Worm (Caenorhabditis elegans) whole organism, L1 larva: ENCODE results near the gene folr-1.

Experiments used
- C16A3.4 ChIP-seq: fragments of 150-350 bp; optimal IDR thresholded peaks from 2 replicates; lab custom pipeline; 2014; ENCODE audit warnings: missing biosample characterization, missing genetic modification characterization
- F16B12.6 ChIP-seq: fragments of 150-350 bp; optimal IDR thresholded peaks from 2 replicates; lab custom pipeline; 2014; ENCODE audit warnings: missing biosample characterization, missing genetic modification characterization
- Y116A8C.19 ChIP-seq: sonication (generic microtip); optimal IDR thresholded peaks from 2 replicates; lab custom pipeline; 2016; ENCODE audit warnings: missing compliant biosample characterization, missing genetic modification characterization, borderline replicate concordance
- aha-1 ChIP-seq: fragments of 150-350 bp; optimal IDR thresholded peaks from 2 replicates; lab custom pipeline; 2014; ENCODE audit warnings: missing biosample characterization, missing genetic modification characterization
- aly-2 ChIP-seq: fragments of 150-350 bp; optimal IDR thresholded peaks from 2 replicates; lab custom pipeline; 2014; ENCODE audit warnings: missing biosample characterization, missing genetic modification characterization
- blmp-1 ChIP-seq: fragments of 150-350 bp; optimal IDR thresholded peaks from 2 replicates; lab custom pipeline; 2014; ENCODE audit warnings: missing biosample characterization, missing genetic modification characterization
- ceh-63 ChIP-seq: fragments of 200-800 bp; sonication (Bioruptor generic); optimal IDR thresholded peaks from 2 replicates; lab custom pipeline; 2018; ENCODE audit warnings: mild to moderate bottlenecking, missing genetic modification characterization, missing compliant biosample characterization
- ceh-8 ChIP-seq: fragments of 200-800 bp; sonication (Bioruptor generic); optimal IDR thresholded peaks from 2 replicates; lab custom pipeline; 2018; ENCODE audit warnings: mild to moderate bottlenecking, missing genetic modification characterization, moderate library complexity, missing compliant biosample characterization
- ceh-90 ChIP-seq: sonication (generic microtip); optimal IDR thresholded peaks from 2 replicates; lab custom pipeline; 2016; ENCODE audit warnings: missing genetic modification characterization, missing compliant biosample characterization
- ces-1 ChIP-seq: fragments of 150-350 bp; optimal IDR thresholded peaks from 2 replicates; lab custom pipeline; 2014; ENCODE audit warnings: missing biosample characterization, missing genetic modification reagents, missing genetic modification characterization
- efl-1 ChIP-seq, 4 experiments: fragments of 150-350 bp; optimal IDR thresholded peaks in 3 of 4; peaks in 1 of 4; 1 replicate in 1 of 4; 2 replicates in 3 of 4; lab custom pipeline; 2014; ENCODE audit warnings: missing biosample characterization in 2 of 4, missing genetic modification characterization in 2 of 4, missing genetic modification reagents in 2 of 4
- egl-13 ChIP-seq: sonication (generic microtip); optimal IDR thresholded peaks from 2 replicates; lab custom pipeline; 2016; ENCODE audit warnings: missing genotype, missing genetic modification reagents, missing genetic modification characterization, missing compliant biosample characterization
- elt-2 ChIP-seq: sonication (generic microtip); optimal IDR thresholded peaks from 2 replicates; lab custom pipeline; 2016; ENCODE audit warnings: missing genetic modification characterization, mild to moderate bottlenecking, inconsistent platforms, missing compliant biosample characterization, missing genetic modification reagents
- fkh-10 ChIP-seq: sonication (generic microtip); optimal IDR thresholded peaks from 2 replicates; lab custom pipeline; 2017; ENCODE audit warnings: missing biosample characterization, missing genetic modification reagents, missing genetic modification characterization
- hlh-4 ChIP-seq: sonication (generic microtip); optimal IDR thresholded peaks from 2 replicates; lab custom pipeline; 2016; ENCODE audit warnings: mild to moderate bottlenecking, missing genetic modification characterization, missing compliant biosample characterization
- hpl-2 ChIP-seq: fragments of 150-350 bp; optimal IDR thresholded peaks from 2 replicates; lab custom pipeline; 2014; ENCODE audit warnings: missing biosample characterization, missing genetic modification reagents, missing genetic modification characterization
- irx-1 ChIP-seq: sonication (generic microtip); optimal IDR thresholded peaks from 2 replicates; lab custom pipeline; 2016; ENCODE audit warnings: missing genetic modification characterization, missing compliant biosample characterization
- isw-1 ChIP-seq: fragments of 200-800 bp; sonication (Bioruptor generic); IDR thresholded peaks from 2 replicates; pipeline ENCODE4 v1.3.6; 2022; ENCODE audit warnings: missing genetic modification characterization, missing compliant biosample characterization
- lin-13 ChIP-seq: fragments of 150-350 bp; optimal IDR thresholded peaks from 2 replicates; lab custom pipeline; 2014; ENCODE audit warnings: missing biosample characterization, missing genetic modification reagents, missing genetic modification characterization
- lin-15B ChIP-seq: fragments of 150-350 bp; sonication (generic microtip); optimal IDR thresholded peaks from 3 replicates; lab custom pipeline; 2014; ENCODE audit warnings: missing biosample characterization, missing genetic modification characterization
- lin-35 ChIP-seq, 2 experiments: fragments of 150-350 bp; optimal IDR thresholded peaks; 2 replicates each; lab custom pipeline; 2014; ENCODE audit warnings: missing biosample characterization in 2 of 2, missing genetic modification characterization in 2 of 2, missing genetic modification reagents in 2 of 2
- lin-39 ChIP-seq: fragments of 150-350 bp; optimal IDR thresholded peaks from 2 replicates; lab custom pipeline; 2014; ENCODE audit warnings: missing biosample characterization, missing genetic modification reagents, missing genetic modification characterization
- lir-3 ChIP-seq: sonication (generic microtip); optimal IDR thresholded peaks from 2 replicates; lab custom pipeline; 2016; ENCODE audit warnings: mild to moderate bottlenecking, missing genetic modification characterization, moderate library complexity, missing compliant biosample characterization; ENCODE audit not compliant: poor library complexity
- mab-9 ChIP-seq: fragments of 200-800 bp; sonication (Bioruptor generic); IDR thresholded peaks from 2 replicates; pipeline ENCODE4 v1.3.6; 2022; ENCODE audit warnings: missing genetic modification reagents, missing genetic modification characterization, missing compliant biosample characterization
- mdl-1 ChIP-seq, 2 experiments: fragments of 150-350 bp; optimal IDR thresholded peaks; 2 replicates each; lab custom pipeline; 2014 to 2017; ENCODE audit warnings: missing biosample characterization in 2 of 2, missing genetic modification characterization in 2 of 2, inconsistent platforms in 1 of 2
- mep-1 ChIP-seq: fragments of 150-350 bp; optimal IDR thresholded peaks from 2 replicates; lab custom pipeline; 2014; ENCODE audit warnings: missing biosample characterization, missing genetic modification characterization
- nhr-11 ChIP-seq: fragments of 150-350 bp; optimal IDR thresholded peaks from 2 replicates; lab custom pipeline; 2014; ENCODE audit warnings: missing biosample characterization, missing genetic modification characterization
- nhr-12 ChIP-seq: sonication (generic microtip); optimal IDR thresholded peaks from 2 replicates; lab custom pipeline; 2017; ENCODE audit warnings: missing biosample characterization, missing genetic modification characterization
- nhr-19 ChIP-seq: fragments of 200-800 bp; sonication (Bioruptor generic); conservative IDR thresholded peaks from 2 replicates; pipeline ENCODE4 v1.3.6; 2022; ENCODE audit warnings: missing genetic modification characterization, missing compliant biosample characterization
- nhr-237 ChIP-seq: fragments of 150-350 bp; optimal IDR thresholded peaks from 2 replicates; lab custom pipeline; 2014; ENCODE audit warnings: missing biosample characterization, missing genetic modification characterization
- nhr-28 ChIP-seq: fragments of 150-350 bp; optimal IDR thresholded peaks from 2 replicates; lab custom pipeline; 2014; ENCODE audit warnings: missing biosample characterization, missing genetic modification characterization
- nhr-47 ChIP-seq: sonication (generic microtip); optimal IDR thresholded peaks from 2 replicates; lab custom pipeline; 2016; ENCODE audit warnings: mild to moderate bottlenecking, missing genetic modification characterization, moderate library complexity, missing compliant biosample characterization
- nhr-71 ChIP-seq: sonication (generic microtip); optimal IDR thresholded peaks from 2 replicates; lab custom pipeline; 2016; ENCODE audit warnings: mild to moderate bottlenecking, missing genetic modification characterization, moderate library complexity, missing compliant biosample characterization
- nhr-76 ChIP-seq: sonication (generic microtip); optimal IDR thresholded peaks from 2 replicates; lab custom pipeline; 2017; ENCODE audit warnings: missing biosample characterization, missing genetic modification characterization
- nhr-90 ChIP-seq: sonication (generic microtip); optimal IDR thresholded peaks from 2 replicates; lab custom pipeline; 2016; ENCODE audit warnings: mild to moderate bottlenecking, missing genetic modification characterization, missing compliant biosample characterization; ENCODE audit not compliant: poor library complexity
- pag-3 ChIP-seq: sonication (generic microtip); optimal IDR thresholded peaks from 2 replicates; lab custom pipeline; 2017; ENCODE audit warnings: missing genetic modification characterization, mild to moderate bottlenecking, missing compliant biosample characterization, antibody characterized with exemption, borderline replicate concordance; ENCODE audit not compliant: insufficient read depth
- pqm-1 ChIP-seq: sonication (generic microtip); optimal IDR thresholded peaks from 3 replicates; lab custom pipeline; 2017; ENCODE audit warnings: missing biosample characterization, missing genetic modification characterization
- rnt-1 ChIP-seq: sonication (generic microtip); optimal IDR thresholded peaks from 2 replicates; lab custom pipeline; 2016; ENCODE audit warnings: mild to moderate bottlenecking, missing genetic modification characterization, moderate library complexity, missing compliant biosample characterization
- skn-1 ChIP-seq: fragments of 150-350 bp; optimal IDR thresholded peaks from 2 replicates; lab custom pipeline; 2014; ENCODE audit warnings: missing biosample characterization, missing genetic modification characterization
- snpc-4 ChIP-seq: fragments of 150-350 bp; optimal IDR thresholded peaks from 2 replicates; lab custom pipeline; 2014; ENCODE audit warnings: missing biosample characterization, missing genetic modification characterization
- sptf-1 ChIP-seq: fragments of 150-350 bp; optimal IDR thresholded peaks from 2 replicates; lab custom pipeline; 2014; ENCODE audit warnings: missing biosample characterization, missing genetic modification characterization
- sup-37 ChIP-seq: fragments of 200-800 bp; sonication (Bioruptor generic); optimal IDR thresholded peaks from 2 replicates; lab custom pipeline; 2018; ENCODE audit warnings: mild to moderate bottlenecking, missing genetic modification characterization, missing compliant biosample characterization
- swsn-7 ChIP-seq: sonication (generic microtip); optimal IDR thresholded peaks from 2 replicates; lab custom pipeline; 2016; ENCODE audit warnings: missing genetic modification characterization, missing compliant biosample characterization
- unc-30 ChIP-seq: sonication (generic microtip); optimal IDR thresholded peaks from 2 replicates; lab custom pipeline; 2017; ENCODE audit warnings: missing biosample characterization, missing genetic modification characterization
- unc-62 ChIP-seq: fragments of 150-350 bp; optimal IDR thresholded peaks from 2 replicates; lab custom pipeline; 2014; ENCODE audit warnings: missing biosample characterization, missing genetic modification reagents, missing genetic modification characterization
- unc-86 ChIP-seq: sonication (generic microtip); optimal IDR thresholded peaks from 2 replicates; lab custom pipeline; 2016; ENCODE audit warnings: missing genetic modification characterization, missing compliant biosample characterization
- unc-98 ChIP-seq: fragments of 200-800 bp; sonication (Bioruptor generic); IDR thresholded peaks from 2 replicates; pipeline ENCODE4 v1.3.6; 2022; ENCODE audit warnings: missing genetic modification characterization, missing compliant biosample characterization
- zag-1 ChIP-seq: fragments of 150-350 bp; optimal IDR thresholded peaks from 2 replicates; lab custom pipeline; 2014; ENCODE audit warnings: missing biosample characterization, missing genetic modification characterization
- ztf-11 ChIP-seq, 2 experiments: sonication (generic microtip); optimal IDR thresholded peaks; 2 replicates each; lab custom pipeline; 2016 to 2017; ENCODE audit warnings: missing genetic modification characterization in 2 of 2, missing biosample characterization in 1 of 2, missing compliant biosample characterization in 1 of 2
- ztf-4 ChIP-seq: fragments of 150-350 bp; optimal IDR thresholded peaks from 2 replicates; lab custom pipeline; 2014; ENCODE audit warnings: missing biosample characterization, missing genetic modification characterization

Gene folr-1

ce11 chrX:9957449-9957848, 38.4 kb downstream of the folr-1 start (continued):
- TF ChIP-seq mdl-1 (tag; optimal IDR thresholded peaks at IDR 0.05; lab: Kevin White, UChicago) = no peak
- no peak for TF ChIP-seq ceh-8 (GFP tag; lab: Kevin White, UChicago)
- TF ChIP-seq nhr-19 (GFP tag; lab: Robert Waterston, UW) = peak; percentile 72
- no peak for TF ChIP-seq lin-35 (GFP tag; optimal IDR thresholded peaks at IDR 0.05; lab: Kevin White, UChicago)
- TF ChIP-seq Y116A8C.19 = no peak

ce11 chrX:9958561-9958960, 39.5 kb downstream of the folr-1 start, which contains the start of gene ZC506.1:
Gene ZC506.1 (plus strand): TSS chrX:9958960.
- TF ChIP-seq ceh-90 (peak; percentile 48), nhr-12 (tag; lab: Kevin White, UChicago) (no peak), lin-35 (GFP tag; optimal IDR thresholded peaks at IDR 0.05; lab: Kevin White, UChicago) (peak; percentile 86 to 89), ceh-63 (GFP tag; lab: Kevin White, UChicago) (no peak), nhr-237 (tag; lab: Kevin White, UChicago) (peak; percentile 82), unc-86 (tag; lab: Kevin White, UChicago) (peak; percentile 94), pqm-1 (tag; lab: Kevin White, UChicago) (peak; percentile 6), unc-98 (GFP tag; lab: Robert Waterston, UW) (no peak), C16A3.4 (peak; percentile 98), nhr-11 (tag; lab: Kevin White, UChicago) (peak; percentile 37), isw-1 (GFP tag; lab: Robert Waterston, UW) (peak; percentile 85), hlh-4 (no peak), lir-3 (peak; percentile 77), nhr-76 (no peak), ztf-11 (tag; optimal IDR thresholded peaks at IDR 0.05; lab: Kevin White, UChicago) (peak in 1 of 2 experiments; percentile 45), blmp-1 (tag; lab: Kevin White, UChicago) (peak; percentile 78), unc-30 (tag; lab: Kevin White, UChicago) (no peak), aha-1 (tag; lab: Kevin White, UChicago) (peak; percentile 45), sptf-1 (no peak), skn-1 (peak; percentile 83), unc-62 (GFP tag; lab: Kevin White, UChicago) (no peak), irx-1 (tag; lab: Kevin White, UChicago) (peak; percentile 92), elt-2 (tag; lab: Kevin White, UChicago) (peak; percentile 81), lin-39 (tag; lab: Kevin White, UChicago) (peak; percentile 66), hpl-2 (GFP tag; lab: Kevin White, UChicago) (peak; percentile 83), lin-15B (tag; lab: Kevin White, UChicago) (peak; percentile 81), F16B12.6 (tag; lab: Kevin White, UChicago) (peak; percentile 21), sup-37 (GFP tag; lab: Kevin White, UChicago) (peak; percentile 72), mab-9 (GFP tag; lab: Robert Waterston, UW) (peak; percentile 66; the same call in 1 of the 2 replicates), pag-3 (tag; lab: Kevin White, UChicago) (no peak), rnt-1 (tag; lab: Kevin White, UChicago) (peak; percentile 93), zag-1 (tag; lab: Kevin White, UChicago) (peak; percentile 80), ztf-4 (tag; lab: Kevin White, UChicago) (peak; percentile 90), ceh-8 (GFP tag; lab: Kevin White, UChicago) (peak; percentile 73), lin-13 (GFP tag; lab: Kevin White, UChicago) (peak; percentile 92), nhr-90 (tag; lab: Kevin White, UChicago) (peak; percentile 89), egl-13 (peak; percentile 87), snpc-4 (tag; lab: Kevin White, UChicago) (peak; percentile 71), efl-1 (optimal IDR thresholded peaks at IDR 0.05; lab: Kevin White, UChicago) (peak; percentile 75 to 80), efl-1 (GFP tag; optimal IDR thresholded peaks at IDR 0.05 in 1 of 2; lab: Kevin White, UChicago) (peak; percentile 63 to 96), nhr-47 (tag; lab: Kevin White, UChicago) (peak; percentile 93), aly-2 (tag; lab: Kevin White, UChicago) (peak; percentile 58), nhr-28 (no peak), Y116A8C.19 (no peak), mep-1 (tag; lab: Kevin White, UChicago) (peak; percentile 97), fkh-10 (peak; percentile 94), nhr-71 (tag; lab: Kevin White, UChicago) (peak; percentile 98), ces-1 (no peak), mdl-1 (tag; optimal IDR thresholded peaks at IDR 0.05; lab: Kevin White, UChicago) (peak in 1 of 2 experiments; percentile 93), swsn-7 (tag; lab: Kevin White, UChicago) (peak; percentile 96)
